Worm (Caenorhabditis elegans): ENCODE results near the gene R09H10.6.

The R09H10.6 gene

DNA sequence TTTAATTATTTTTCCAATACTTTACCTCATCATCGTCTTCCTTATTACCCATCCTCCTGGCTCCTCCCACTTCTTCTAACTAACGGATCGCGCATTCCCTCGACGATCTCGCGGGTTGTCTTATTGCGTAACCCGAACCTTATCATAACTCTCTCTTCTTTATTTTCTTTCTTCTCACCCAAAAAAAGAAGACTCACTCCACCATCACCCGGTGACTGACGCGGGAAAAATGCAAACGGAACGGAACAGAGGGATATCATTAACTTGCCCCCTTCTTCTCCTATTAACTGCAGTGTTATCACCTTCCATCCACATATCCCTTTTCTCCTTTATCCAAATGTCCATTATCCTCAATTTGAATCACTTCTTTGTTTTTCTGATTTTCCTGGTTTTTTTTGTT lies 38.3 kb upstream of the R09H10.6 start:
- TF ChIP-seq nhr-23 (tag; optimal IDR thresholded peaks at IDR 0.05) (peak; percentile 38), ztf-4 (tag; optimal IDR thresholded peaks at IDR 0.05) (no peak), nhr-43 (tag; optimal IDR thresholded peaks at IDR 0.05; ENCODE audit: poor library complexity, severe bottlenecking) (peak; percentile 16), ceh-82 (tag; optimal IDR thresholded peaks at IDR 0.05) (no peak), eor-1 (tag; optimal IDR thresholded peaks at IDR 0.05) (no peak), zag-1 (tag; optimal IDR thresholded peaks at IDR 0.05) (no peak), hmg-11 (tag; optimal IDR thresholded peaks at IDR 0.05) (no peak)

ce11 chrIV:10571020-10571419 lies 37.4 kb upstream of the R09H10.6 start:
- no peak for TF ChIP-seq R02D3.7 (tag; optimal IDR thresholded peaks at IDR 0.05)
- TF ChIP-seq snpc-4 (tag; optimal IDR thresholded peaks at IDR 0.05): no peak
- TF ChIP-seq ama-1 (optimal IDR thresholded peaks at IDR 0.05): no peak
- no peak for TF ChIP-seq nhr-25 (tag; optimal IDR thresholded peaks at IDR 0.05)
- TF ChIP-seq skn-1 (tag; optimal IDR thresholded peaks at IDR 0.05): no peak
- TF ChIP-seq ceh-28 (tag; optimal IDR thresholded peaks at IDR 0.05): no peak
- TF ChIP-seq lin-39 (tag; optimal IDR thresholded peaks at IDR 0.05): no peak
- no peak for TF ChIP-seq nhr-76 (tag; optimal IDR thresholded peaks at IDR 0.05)
- TF ChIP-seq unc-39 (tag; optimal IDR thresholded peaks at IDR 0.05): no peak
- TF ChIP-seq nfya-1 (tag; optimal IDR thresholded peaks at IDR 0.05; ENCODE audit: insufficient read depth): no peak
- TF ChIP-seq elt-1 (tag; optimal IDR thresholded peaks at IDR 0.05): no peak
- TF ChIP-seq fkh-2 (tag; optimal IDR thresholded peaks at IDR 0.05): no peak
- TF ChIP-seq unc-62 (GFP tag; optimal IDR thresholded peaks at IDR 0.05): no peak
- no peak for TF ChIP-seq egl-27 (tag; optimal IDR thresholded peaks at IDR 0.05)
- no peak for TF ChIP-seq aly-2 (tag; optimal IDR thresholded peaks at IDR 0.05)
- TF ChIP-seq ceh-16 (tag; optimal IDR thresholded peaks at IDR 0.05): no peak
- no peak for TF ChIP-seq egl-5 (tag; optimal IDR thresholded peaks at IDR 0.05)

ce11 chrIV:10573471-10573870 lies 34.9 kb upstream of the R09H10.6 start:
- peak; percentile 76 for TF ChIP-seq fkh-10 (GFP tag; optimal IDR thresholded peaks at IDR 0.05)
- TF ChIP-seq eor-1 (tag; optimal IDR thresholded peaks at IDR 0.05): no peak

ce11 chrIV:10574471-10574870 lies 33.9 kb upstream of the R09H10.6 start:
- TF ChIP-seq lin-39 (tag; optimal IDR thresholded peaks at IDR 0.05) (peak; percentile 34), zag-1 (tag; optimal IDR thresholded peaks at IDR 0.05) (no peak), lsy-12 (tag; optimal IDR thresholded peaks at IDR 0.05) (no peak), ZK546.5 (tag; optimal IDR thresholded peaks at IDR 0.05) (no peak)

- TF ChIP-seq nhr-77 (tag; optimal IDR thresholded peaks at IDR 0.05) (no peak), nhr-23 (tag; optimal IDR thresholded peaks at IDR 0.05) (no peak), ZK546.5 (tag; optimal IDR thresholded peaks at IDR 0.05) (no peak), egl-5 (tag; optimal IDR thresholded peaks at IDR 0.05) (peak; percentile 13)
Measured at ce11 chrIV:10576050-10576449, 32.3 kb upstream of the R09H10.6 start, which contains the start of gene efn-2. TSS of gene efn-2 (plus strand) at chrIV:10576350.

DNA sequence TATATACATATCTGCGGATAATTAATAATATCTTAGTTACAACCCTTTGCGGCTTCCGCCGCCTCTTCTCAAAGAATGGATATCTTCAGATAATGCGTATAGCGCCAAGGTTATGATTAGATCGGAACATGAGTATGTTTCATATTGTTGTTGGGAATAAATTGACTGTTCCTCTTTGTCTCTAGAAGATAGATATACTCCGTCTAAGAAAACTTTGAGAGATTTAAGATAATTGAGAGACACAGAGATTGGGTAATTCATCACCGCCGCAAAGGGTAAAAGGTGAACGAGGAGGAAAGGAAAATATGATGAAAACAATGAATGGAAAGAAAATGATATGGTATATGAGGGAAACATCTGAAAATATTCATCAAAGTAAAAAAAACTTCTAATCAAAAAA lies 31.8 kb upstream of the R09H10.6 start:
- TF ChIP-seq skn-1 (tag; optimal IDR thresholded peaks at IDR 0.05): no peak
- peak; percentile 34 for TF ChIP-seq nhr-23 (tag; optimal IDR thresholded peaks at IDR 0.05)

- TF ChIP-seq mdl-1 (tag; optimal IDR thresholded peaks at IDR 0.05) (no peak), nhr-28 (tag; optimal IDR thresholded peaks at IDR 0.05) (no peak), ceh-28 (tag; optimal IDR thresholded peaks at IDR 0.05) (no peak), aly-2 (tag; optimal IDR thresholded peaks at IDR 0.05) (no peak), nhr-11 (tag; optimal IDR thresholded peaks at IDR 0.05) (no peak), nhr-23 (tag; optimal IDR thresholded peaks at IDR 0.05) (no peak), fkh-10 (GFP tag; optimal IDR thresholded peaks at IDR 0.05) (no peak), ZK546.5 (tag; optimal IDR thresholded peaks at IDR 0.05) (no peak), tbx-2 (tag; optimal IDR thresholded peaks at IDR 0.05) (no peak), ceh-9 (tag; optimal IDR thresholded peaks at IDR 0.05) (no peak), ztf-11 (tag; optimal IDR thresholded peaks at IDR 0.05) (no peak)
Measured at ce11 chrIV:10577600-10577999, 30.8 kb upstream of the R09H10.6 start.

All from whole organism, L3 larva.